Fruit fly (Drosophila melanogaster) whole organism, wandering third instar larva: ENCODE measurements around the gene Dci.

Experiments
- Abd-B ChIP-seq: fragments of >200 bp; optimal IDR thresholded peaks from 2 replicates; lab custom pipeline; 2017; ENCODE audit warnings: missing biosample characterization, missing genetic modification characterization
- CG32264 ChIP-seq: fragments of 200-800 bp; sonication (Bioruptor generic); optimal IDR thresholded peaks from 2 replicates; lab custom pipeline; 2016; ENCODE audit warnings: missing biosample characterization, missing genetic modification characterization
- CG9705 ChIP-seq: fragments of 200-800 bp; sonication (Bioruptor generic); optimal IDR thresholded peaks from 2 replicates; lab custom pipeline; 2018; ENCODE audit warnings: missing biosample characterization, mild to moderate bottlenecking, missing genetic modification characterization
- Dif ChIP-seq: fragments of 200-275, 200-300 bp; sonication (Bioruptor generic); optimal IDR thresholded peaks from 2 replicates; lab custom pipeline; 2018; ENCODE audit warnings: missing biosample characterization, missing genetic modification characterization; ENCODE audit not compliant: partially characterized antibody
- GATAd ChIP-seq: sonication (Bioruptor generic); optimal IDR thresholded peaks from 2 replicates; lab custom pipeline; 2016; ENCODE audit warnings: missing biosample characterization, missing genetic modification characterization
- HLH106 ChIP-seq: fragments of 200-800 bp; optimal IDR thresholded peaks from 3 replicates; lab custom pipeline; 2019; ENCODE audit warnings: missing biosample characterization, mild to moderate bottlenecking, missing genetic modification characterization, moderate library complexity
- Hr78 ChIP-seq: fragments of >200 bp; optimal IDR thresholded peaks from 2 replicates; lab custom pipeline; 2017; ENCODE audit warnings: missing biosample characterization, missing genetic modification characterization
- Hr83 ChIP-seq: fragments of 200-300 bp; sonication (Bioruptor generic); optimal IDR thresholded peaks from 2 replicates; lab custom pipeline; 2016; ENCODE audit warnings: missing biosample characterization, mild to moderate bottlenecking, missing genetic modification characterization, moderate library complexity; ENCODE audit not compliant: poor library complexity, severe bottlenecking
- Jra ChIP-seq: sonication (Bioruptor generic); optimal IDR thresholded peaks from 2 replicates; lab custom pipeline; 2016; ENCODE audit warnings: missing biosample characterization, missing genetic modification characterization
- Mio ChIP-seq: sonication (Bioruptor generic); optimal IDR thresholded peaks from 2 replicates; lab custom pipeline; 2016; ENCODE audit warnings: missing biosample characterization, missing genetic modification characterization
- Myc ChIP-seq: fragments of >200 bp; optimal IDR thresholded peaks from 2 replicates; lab custom pipeline; 2017
- N ChIP-seq: fragments of >200 bp; optimal IDR thresholded peaks from 2 replicates; lab custom pipeline; 2018; ENCODE audit warnings: missing biosample characterization, missing external identifiers, missing genetic modification characterization
- OdsH ChIP-seq: fragments of 200-800 bp; sonication (Bioruptor generic); optimal IDR thresholded peaks from 2 replicates; lab custom pipeline; 2016; ENCODE audit warnings: missing biosample characterization, mild to moderate bottlenecking, missing genetic modification characterization
- Rel ChIP-seq, 2 experiments: fragments of 200-800 bp; sonication (Bioruptor generic) in 1 of 2; optimal IDR thresholded peaks; 2 replicates in 1 of 2; 3 replicates in 1 of 2; lab custom pipeline; 2016 to 2019; ENCODE audit warnings: mild to moderate bottlenecking in 2 of 2, missing biosample characterization in 2 of 2, missing genetic modification characterization in 2 of 2, moderate library complexity in 1 of 2
- Sp1 ChIP-seq: fragments of 200-800 bp; sonication (Bioruptor generic); optimal IDR thresholded peaks from 3 replicates; lab custom pipeline; 2019; ENCODE audit warnings: missing biosample characterization, mild to moderate bottlenecking, missing genetic modification characterization, moderate library complexity
- br ChIP-seq: fragments of 200-800 bp; sonication (Bioruptor generic); optimal IDR thresholded peaks from 2 replicates; lab custom pipeline; 2016; ENCODE audit warnings: missing biosample characterization, missing genetic modification characterization
- brk ChIP-seq: fragments of 200-800 bp; sonication (Bioruptor generic); optimal IDR thresholded peaks from 2 replicates; lab custom pipeline; 2016; ENCODE audit warnings: missing biosample characterization, mild to moderate bottlenecking, missing genetic modification characterization
- dl ChIP-seq, 2 experiments: fragments of 175-275, 200-275 bp in 1 of 2; fragments of 200-275 bp in 1 of 2; sonication (Bioruptor generic); optimal IDR thresholded peaks; lab custom pipeline; 2018; ENCODE audit warnings: mild to moderate bottlenecking in 2 of 2, missing biosample characterization in 2 of 2, missing genetic modification characterization in 2 of 2, moderate library complexity in 2 of 2; ENCODE audit not compliant: partially characterized antibody in 2 of 2, insufficient read depth in 1 of 2
- dmrt93B ChIP-seq: fragments of 200-800 bp; sonication (Bioruptor generic); optimal IDR thresholded peaks from 2 replicates; lab custom pipeline; 2018; ENCODE audit warnings: missing biosample characterization, mild to moderate bottlenecking, missing genetic modification characterization
- dsf ChIP-seq: sonication (Bioruptor generic); optimal IDR thresholded peaks from 2 replicates; lab custom pipeline; 2016; ENCODE audit warnings: missing biosample characterization, missing genetic modification characterization, borderline replicate concordance
- ey ChIP-seq: fragments of 200-800 bp; sonication (Bioruptor generic); optimal IDR thresholded peaks from 2 replicates; lab custom pipeline; 2016; ENCODE audit warnings: missing biosample characterization, missing genetic modification characterization
- foxo ChIP-seq, 2 experiments: fragments of 200-800 bp; sonication (Bioruptor generic); optimal IDR thresholded peaks; 2 replicates in 1 of 2; 3 replicates in 1 of 2; lab custom pipeline; 2016 to 2017; ENCODE audit warnings: missing biosample characterization in 2 of 2, missing genetic modification characterization in 2 of 2
- fru ChIP-seq: fragments of 200-800 bp; sonication (Bioruptor generic); optimal IDR thresholded peaks from 3 replicates; lab custom pipeline; 2016; ENCODE audit warnings: missing biosample characterization, mild to moderate bottlenecking, missing genetic modification characterization
- h ChIP-seq: fragments of 200-800 bp; sonication (Bioruptor generic); optimal IDR thresholded peaks from 3 replicates; lab custom pipeline; 2016; ENCODE audit warnings: missing biosample characterization, mild to moderate bottlenecking, missing genetic modification characterization
- pan ChIP-seq: fragments of >200 bp; optimal IDR thresholded peaks from 2 replicates; lab custom pipeline; 2017
- psq ChIP-seq: fragments of 200-800 bp; sonication (Bioruptor generic); optimal IDR thresholded peaks from 3 replicates; lab custom pipeline; 2017; ENCODE audit warnings: missing biosample characterization, mild to moderate bottlenecking, missing genetic modification characterization, moderate library complexity
- rgr ChIP-seq: fragments of 200-800 bp; sonication (Bioruptor generic); optimal IDR thresholded peaks from 3 replicates; lab custom pipeline; 2016; ENCODE audit warnings: missing biosample characterization, mild to moderate bottlenecking, missing genetic modification characterization
- sage ChIP-seq: fragments of 200-800 bp; sonication (Bioruptor generic); optimal IDR thresholded peaks from 2 replicates; lab custom pipeline; 2016; ENCODE audit warnings: missing biosample characterization, mild to moderate bottlenecking, missing genetic modification characterization
- usp ChIP-seq: fragments of >200 bp; optimal IDR thresholded peaks from 2 replicates; lab custom pipeline; 2017; ENCODE audit warnings: missing biosample characterization, missing genetic modification characterization
- woc ChIP-seq: sonication (Bioruptor generic); optimal IDR thresholded peaks from 2 replicates; lab custom pipeline; 2016; ENCODE audit warnings: missing biosample characterization, mild to moderate bottlenecking, missing genetic modification characterization

Gene Dci

DNA sequence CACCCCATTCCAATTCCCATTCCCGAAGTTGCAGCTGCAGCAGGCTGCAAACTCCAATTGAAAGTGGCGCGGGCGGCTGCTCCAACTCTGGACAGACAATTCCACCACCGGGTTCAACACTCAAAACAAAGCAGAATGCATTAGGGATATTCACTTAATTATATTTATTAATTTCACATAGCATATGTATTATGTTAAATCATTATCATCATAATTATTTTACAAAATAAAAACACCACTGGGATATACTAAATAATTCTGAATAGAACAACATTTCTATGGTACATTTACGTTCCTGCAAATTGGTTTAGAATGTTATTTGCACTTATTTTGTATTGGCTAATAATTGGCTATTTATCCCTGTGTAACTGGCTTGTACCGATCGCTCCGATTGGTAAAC is 43.7 kb upstream of the Dci start:
- no peak for TF ChIP-seq Rel (GFP tag; optimal IDR thresholded peaks at IDR 0.05; lab: Kevin White, UChicago)
- no peak for TF ChIP-seq Rel (tag; optimal IDR thresholded peaks at IDR 0.05; lab: Kevin White, UChicago)
- peak; percentile 35 for TF ChIP-seq HLH106 (tag; lab: Kevin White, UChicago)
- peak; percentile 4 for TF ChIP-seq ey (GFP tag; lab: Kevin White, UChicago)
- TF ChIP-seq Sp1, result peak; percentile 32
- peak; percentile 14 for TF ChIP-seq h (GFP tag; lab: Kevin White, UChicago)
- TF ChIP-seq pan (lab: Kevin White, UChicago), result no peak
- TF ChIP-seq CG32264 (GFP tag; lab: Kevin White, UChicago), result no peak
- TF ChIP-seq Myc, result no peak
- peak; percentile 15 for TF ChIP-seq fru (GFP tag; lab: Kevin White, UChicago)
- TF ChIP-seq N (GFP tag; lab: Kevin White, UChicago), result no peak
- peak in 1 of 2 experiments; percentile 13 for TF ChIP-seq foxo (GFP tag; optimal IDR thresholded peaks at IDR 0.05; lab: Kevin White, UChicago)
- TF ChIP-seq psq (GFP tag; lab: Kevin White, UChicago), result peak; percentile 3
- TF ChIP-seq Hr83 (GFP tag; lab: Kevin White, UChicago), result no peak
- TF ChIP-seq, all 38 proteins: peak for 7

DNA sequence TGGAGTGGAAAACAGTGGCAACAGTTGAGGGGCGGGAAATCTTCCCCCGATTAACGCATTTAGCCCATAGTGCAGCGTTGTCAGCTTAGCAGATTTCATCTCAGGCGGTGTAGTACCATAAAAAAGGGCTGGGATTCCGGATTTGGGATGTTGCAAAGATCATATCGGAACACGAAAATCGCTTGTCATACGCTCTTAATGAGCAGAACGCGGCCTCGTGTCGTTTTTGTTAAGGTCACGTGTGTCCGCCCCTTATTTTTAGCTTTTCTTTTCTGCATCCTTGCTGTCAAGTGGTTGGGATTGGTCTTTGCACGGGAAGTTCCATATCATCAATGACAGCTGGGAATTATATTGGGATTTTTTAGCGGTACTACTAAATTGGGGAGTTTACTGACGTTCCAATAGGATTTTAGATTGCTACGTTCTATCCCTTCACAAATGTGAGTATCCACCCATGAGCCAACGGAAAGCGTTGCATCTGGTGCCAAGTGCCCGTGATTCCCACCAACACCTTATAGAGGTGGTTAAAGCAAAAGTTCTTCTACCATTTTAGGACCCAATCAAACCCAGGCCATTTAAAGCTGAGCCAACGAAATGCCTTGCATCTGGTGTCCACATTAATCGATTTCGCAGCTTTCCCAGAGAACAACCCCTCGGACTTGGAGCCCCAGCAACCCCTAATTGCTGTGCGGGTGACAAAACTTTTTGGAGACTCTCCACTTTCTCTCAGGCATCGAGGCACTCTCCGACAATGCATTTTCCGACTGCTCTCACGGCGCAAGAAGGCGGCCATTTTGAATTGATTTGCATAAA is 42.2 kb upstream of the Dci start:
- TF ChIP-seq OdsH (GFP tag; lab: Kevin White, UChicago) (no peak), Hr83 (GFP tag; lab: Kevin White, UChicago) (no peak), psq (GFP tag; lab: Kevin White, UChicago) (no peak), Abd-B (GFP tag; lab: Kevin White, UChicago) (no peak), N (GFP tag; lab: Kevin White, UChicago) (no peak), CG9705 (no peak), foxo (GFP tag; optimal IDR thresholded peaks at IDR 0.05; lab: Kevin White, UChicago) (no peak), Sp1 (no peak)
- TF ChIP-seq, all 38 proteins: peak for 0

DNA sequence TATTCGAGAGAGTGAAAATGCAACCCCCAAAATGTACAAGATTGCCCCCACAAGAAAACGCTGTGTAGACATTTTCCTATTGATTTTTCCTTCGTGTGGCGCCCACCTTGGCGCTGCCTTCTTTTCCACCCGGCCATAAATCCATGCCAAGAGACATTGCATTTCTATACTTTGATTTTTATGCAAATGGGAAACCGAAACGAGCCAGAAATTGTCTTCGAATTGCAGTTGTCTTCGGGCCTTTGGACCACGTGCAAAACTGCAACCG is 41.7 kb upstream of the Dci start:
- TF ChIP-seq rgr (GFP tag; lab: Kevin White, UChicago), result no peak
- no peak for TF ChIP-seq CG9705
- no peak for TF ChIP-seq Myc
- no peak for TF ChIP-seq br (GFP tag; lab: Kevin White, UChicago)
- TF ChIP-seq dsf, result no peak
- TF ChIP-seq dl (GFP tag; optimal IDR thresholded peaks at IDR 0.05; lab: Kevin White, UChicago; ENCODE audit: insufficient read depth in 1 of 2, partially characterized antibody in 2 of 2), result no peak

DNA sequence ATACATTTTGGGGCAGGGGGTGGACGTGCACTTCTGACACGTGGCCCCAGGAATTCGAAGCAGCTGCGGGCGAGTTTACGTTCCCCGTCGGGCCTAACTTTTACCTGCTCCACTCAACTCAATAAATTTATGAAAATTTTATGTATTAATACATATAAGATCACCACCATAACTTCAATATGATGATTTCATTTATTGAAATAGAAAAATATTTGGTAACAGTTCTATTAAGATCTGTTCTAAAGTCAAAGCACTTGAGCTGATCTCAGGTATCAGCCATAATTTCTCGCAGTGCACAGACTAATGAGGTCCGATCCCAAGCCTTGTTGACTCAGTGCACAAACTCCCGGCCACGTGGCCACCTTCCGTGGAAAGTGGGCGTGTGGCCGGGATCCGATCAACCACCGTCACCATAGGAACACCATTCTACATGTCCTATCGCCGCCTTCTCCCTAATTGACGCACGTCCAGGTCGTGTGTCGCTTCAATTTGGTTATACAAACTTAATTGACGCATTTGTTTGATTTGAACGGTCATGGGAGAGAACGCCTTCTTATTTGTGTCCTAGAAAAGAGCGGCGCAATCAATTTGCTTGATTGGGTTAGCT is 41.0 kb upstream of the Dci start:
- TF ChIP-seq pan (lab: Kevin White, UChicago) (no peak), usp (GFP tag; lab: Kevin White, UChicago) (no peak), Mio (GFP tag; lab: Kevin White, UChicago) (no peak), CG9705 (no peak), N (GFP tag; lab: Kevin White, UChicago) (no peak), rgr (GFP tag; lab: Kevin White, UChicago) (no peak), Sp1 (no peak), OdsH (GFP tag; lab: Kevin White, UChicago) (no peak), foxo (GFP tag; optimal IDR thresholded peaks at IDR 0.05; lab: Kevin White, UChicago) (no peak), Rel (GFP tag; optimal IDR thresholded peaks at IDR 0.05; lab: Kevin White, UChicago) (no peak), Rel (tag; optimal IDR thresholded peaks at IDR 0.05; lab: Kevin White, UChicago) (no peak), Jra (GFP tag; lab: Kevin White, UChicago) (no peak), Hr78 (GFP tag; lab: Kevin White, UChicago) (no peak)

DNA sequence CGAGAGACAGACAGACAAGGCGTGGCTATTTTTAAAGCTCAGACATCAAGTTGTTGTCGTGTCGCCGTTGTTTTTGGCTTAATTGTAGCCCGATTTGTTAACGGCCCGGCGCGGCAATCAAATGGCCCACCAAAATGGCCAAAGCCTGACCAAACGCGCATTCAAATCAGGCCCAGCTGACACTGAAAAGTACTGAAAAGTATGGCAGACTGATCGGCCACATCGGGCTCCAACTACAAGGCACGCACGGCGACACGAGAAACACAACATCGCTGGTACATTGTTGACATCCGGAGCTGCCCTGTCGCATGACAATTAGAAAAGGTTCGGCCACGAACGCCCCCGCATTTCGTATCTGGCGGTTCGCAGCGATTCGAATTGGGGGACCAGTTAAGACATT is 39.3 kb upstream of the Dci start:
- TF ChIP-seq Jra (GFP tag; lab: Kevin White, UChicago), result no peak
- TF ChIP-seq CG9705, result no peak
- TF ChIP-seq pan (lab: Kevin White, UChicago), result no peak
- no peak for TF ChIP-seq N (GFP tag; lab: Kevin White, UChicago)
- TF ChIP-seq CG32264 (GFP tag; lab: Kevin White, UChicago), result no peak
- no peak for TF ChIP-seq GATAd (GFP tag; lab: Kevin White, UChicago)
- TF ChIP-seq dmrt93B (GFP tag; lab: Kevin White, UChicago), result no peak
- TF ChIP-seq Sp1, result no peak
- no peak for TF ChIP-seq brk (GFP tag; lab: Kevin White, UChicago)
- no peak for TF ChIP-seq Mio (GFP tag; lab: Kevin White, UChicago)
- no peak for TF ChIP-seq foxo (GFP tag; optimal IDR thresholded peaks at IDR 0.05; lab: Kevin White, UChicago)
- no peak for TF ChIP-seq h (GFP tag; lab: Kevin White, UChicago)
- no peak for TF ChIP-seq sage (GFP tag; lab: Kevin White, UChicago)
- TF ChIP-seq Dif, result no peak
- no peak for TF ChIP-seq woc
